Worm (Caenorhabditis elegans) whole organism, midembryonic: ENCODE measurements around the gene cdc-25.3.

Source experiments
- T22C8.4 ChIP-seq: fragments of 200-800 bp; sonication (Bioruptor generic); IDR thresholded peaks from 2 replicates; pipeline ENCODE4 v1.3.6; 2022; ENCODE audit warnings: missing genetic modification characterization, missing compliant biosample characterization
- cog-1 ChIP-seq: sonication (generic microtip); optimal IDR thresholded peaks from 2 replicates; lab custom pipeline; 2016; ENCODE audit warnings: missing genetic modification characterization, missing compliant biosample characterization
- flt-1 ChIP-seq: fragments of 200-800 bp; sonication (Bioruptor generic); IDR thresholded peaks from 2 replicates; pipeline ENCODE4 v1.3.6; 2022; ENCODE audit warnings: missing genetic modification characterization, missing compliant biosample characterization
- klf-2 ChIP-seq: fragments of 200-800 bp; sonication (Bioruptor generic); conservative IDR thresholded peaks from 2 replicates; pipeline ENCODE4 v1.3.6; 2022; ENCODE audit warnings: missing genetic modification reagents, missing genetic modification characterization, missing compliant biosample characterization
- med-1 ChIP-seq: sonication (generic microtip); optimal IDR thresholded peaks from 2 replicates; lab custom pipeline; 2017; ENCODE audit warnings: missing genetic modification characterization, mild to moderate bottlenecking, missing compliant biosample characterization, antibody characterized with exemption, missing genetic modification reagents; ENCODE audit not compliant: insufficient read depth
- ref-1 ChIP-seq: fragments of 200-800 bp; sonication (Bioruptor generic); conservative IDR thresholded peaks from 2 replicates; pipeline ENCODE4 v1.3.6; 2022; ENCODE audit warnings: missing genetic modification reagents, missing genetic modification characterization, missing compliant biosample characterization
- tab-1 ChIP-seq: fragments of 200-800 bp; sonication (Bioruptor generic); IDR thresholded peaks from 2 replicates; pipeline ENCODE4 v1.3.6; 2022; ENCODE audit warnings: missing genetic modification characterization, missing compliant biosample characterization
- ztf-23 ChIP-seq: fragments of 200-800 bp; sonication (Bioruptor generic); IDR thresholded peaks from 2 replicates; pipeline ENCODE4 v1.3.6; 2022; ENCODE audit warnings: missing genetic modification reagents, missing genetic modification characterization, missing compliant biosample characterization
- ztf-29 ChIP-seq: fragments of 200-800 bp; sonication (Bioruptor generic); IDR thresholded peaks from 2 replicates; pipeline ENCODE4 v1.3.6; 2022; ENCODE audit warnings: missing genetic modification reagents, missing genetic modification characterization, missing compliant biosample characterization

cdc-25.3 gene

ce11 chrIII:8934378-8934777 lies 16.6 kb upstream of the cdc-25.3 start:
- TF ChIP-seq cog-1 (tag; lab: Kevin White, UChicago) (no peak), ref-1 (GFP tag; lab: Robert Waterston, UW) (no peak), med-1 (GFP tag; lab: Kevin White, UChicago) (no peak), flt-1 (GFP tag; lab: Robert Waterston, UW) (no peak), T22C8.4 (GFP tag; lab: Robert Waterston, UW) (no peak)

ce11 chrIII:8933696-8934095 lies 16.0 kb upstream of the cdc-25.3 start:
- TF ChIP-seq cog-1 (tag; lab: Kevin White, UChicago) (no peak), ztf-29 (GFP tag; lab: Robert Waterston, UW) (no peak), tab-1 (no peak), klf-2 (no peak), ref-1 (GFP tag; lab: Robert Waterston, UW) (no peak), med-1 (GFP tag; lab: Kevin White, UChicago) (no peak), flt-1 (GFP tag; lab: Robert Waterston, UW) (no peak), ztf-23 (GFP tag; lab: Robert Waterston, UW) (no peak), T22C8.4 (GFP tag; lab: Robert Waterston, UW) (no peak)

ce11 chrIII:8929723-8930122 lies 12.0 kb upstream of the cdc-25.3 start, which contains the start of gene arrd-15:
arrd-15 (plus strand) TSS chrIII:8930023.
- no peak for TF ChIP-seq tab-1
- no peak for TF ChIP-seq cog-1 (tag; lab: Kevin White, UChicago)

ce11 chrIII:8926512-8926911 lies 8.8 kb upstream of the cdc-25.3 start:
- TF ChIP-seq med-1 (GFP tag; lab: Kevin White, UChicago) (no peak), flt-1 (GFP tag; lab: Robert Waterston, UW) (no peak), tab-1 (no peak), ref-1 (GFP tag; lab: Robert Waterston, UW) (no peak), cog-1 (tag; lab: Kevin White, UChicago) (no peak), ztf-29 (GFP tag; lab: Robert Waterston, UW) (no peak), klf-2 (no peak), T22C8.4 (GFP tag; lab: Robert Waterston, UW) (no peak), ztf-23 (GFP tag; lab: Robert Waterston, UW) (no peak)

DNA sequence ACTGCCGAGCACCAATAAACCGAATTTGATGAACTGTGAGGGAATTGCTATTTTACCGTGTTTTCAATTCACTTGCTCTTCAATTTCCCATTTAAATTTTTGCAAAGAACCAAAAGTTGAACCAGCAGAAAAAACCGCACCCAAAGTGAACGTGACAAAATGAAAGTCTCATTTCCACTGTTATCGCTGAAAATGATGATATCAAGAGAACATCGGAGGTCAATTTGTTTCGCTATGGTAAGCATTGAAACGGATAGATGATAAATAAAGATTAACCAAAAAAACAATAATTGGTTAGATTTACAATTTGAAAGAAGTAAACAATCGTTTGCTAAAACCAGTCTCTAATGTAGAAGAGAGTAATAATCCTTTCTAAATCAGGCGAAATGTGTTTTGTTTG lies 7.8 kb upstream of the cdc-25.3 start:
- TF ChIP-seq ref-1 (GFP tag; lab: Robert Waterston, UW) (no peak), ztf-29 (GFP tag; lab: Robert Waterston, UW) (no peak), tab-1 (no peak), klf-2 (no peak), med-1 (GFP tag; lab: Kevin White, UChicago) (no peak), ztf-23 (GFP tag; lab: Robert Waterston, UW) (no peak), T22C8.4 (GFP tag; lab: Robert Waterston, UW) (no peak), flt-1 (GFP tag; lab: Robert Waterston, UW) (no peak), cog-1 (tag; lab: Kevin White, UChicago) (no peak)

- TF ChIP-seq cog-1 (tag; lab: Kevin White, UChicago) (no peak), tab-1 (no peak), ref-1 (GFP tag; lab: Robert Waterston, UW) (no peak), flt-1 (GFP tag; lab: Robert Waterston, UW) (no peak), klf-2 (no peak), ztf-29 (GFP tag; lab: Robert Waterston, UW) (no peak)
Observed at ce11 chrIII:8923937-8924336, 6.2 kb upstream of the cdc-25.3 start, which contains the start of gene ZK637.12. ZK637.12 (plus strand) TSS chrIII:8924237.

DNA sequence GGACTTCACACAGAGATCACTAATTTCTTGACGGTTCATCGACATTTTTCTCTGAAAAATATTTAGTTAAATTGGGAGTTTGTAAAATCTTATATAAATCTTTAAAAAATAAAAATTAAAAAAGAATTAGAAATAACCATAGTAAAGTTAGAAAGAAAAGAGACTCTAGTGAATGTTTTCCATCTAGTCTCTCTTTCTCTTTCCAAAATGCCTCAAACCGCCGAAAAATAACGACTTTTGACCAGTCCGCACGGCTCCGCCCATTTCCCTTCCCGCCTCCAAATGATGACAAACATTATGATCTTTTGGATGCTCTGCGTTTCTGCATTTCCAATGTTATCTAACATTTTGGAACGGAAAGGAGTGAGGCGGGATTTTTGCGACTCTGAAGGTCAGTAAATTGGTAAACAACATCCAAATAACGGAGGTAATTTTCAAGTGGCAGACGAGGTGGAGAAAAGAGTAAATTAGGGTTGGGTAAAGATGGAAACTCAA lies 5.6 kb upstream of the cdc-25.3 start, which contains the start of gene glb-1:
Gene glb-1 (minus strand): TSS at position 51 of the 495 bp plus-strand sequence.
- TF ChIP-seq ztf-29 (GFP tag; lab: Robert Waterston, UW): no peak
- no peak for TF ChIP-seq cog-1 (tag; lab: Kevin White, UChicago)
- TF ChIP-seq ref-1 (GFP tag; lab: Robert Waterston, UW): no peak
- TF ChIP-seq med-1 (GFP tag; lab: Kevin White, UChicago): no peak
- TF ChIP-seq ztf-23 (GFP tag; lab: Robert Waterston, UW): no peak
- TF ChIP-seq flt-1 (GFP tag; lab: Robert Waterston, UW): no peak
- no peak for TF ChIP-seq T22C8.4 (GFP tag; lab: Robert Waterston, UW)
- TF ChIP-seq klf-2: no peak
- no peak for TF ChIP-seq tab-1

ce11 chrIII:8922061-8922460 lies 4.3 kb upstream of the cdc-25.3 start:
- TF ChIP-seq T22C8.4 (GFP tag; lab: Robert Waterston, UW) (no peak), ztf-29 (GFP tag; lab: Robert Waterston, UW) (no peak), tab-1 (no peak), cog-1 (tag; lab: Kevin White, UChicago) (no peak), med-1 (GFP tag; lab: Kevin White, UChicago) (no peak), klf-2 (no peak), flt-1 (GFP tag; lab: Robert Waterston, UW) (no peak), ref-1 (GFP tag; lab: Robert Waterston, UW) (no peak), ztf-23 (GFP tag; lab: Robert Waterston, UW) (no peak)

- no peak for TF ChIP-seq cog-1 (tag; lab: Kevin White, UChicago)
- TF ChIP-seq tab-1: no peak
- no peak for TF ChIP-seq ztf-29 (GFP tag; lab: Robert Waterston, UW)
- no peak for TF ChIP-seq T22C8.4 (GFP tag; lab: Robert Waterston, UW)
- no peak for TF ChIP-seq klf-2
- no peak for TF ChIP-seq med-1 (GFP tag; lab: Kevin White, UChicago)
- TF ChIP-seq ztf-23 (GFP tag; lab: Robert Waterston, UW): no peak
- TF ChIP-seq ref-1 (GFP tag; lab: Robert Waterston, UW): no peak
- no peak for TF ChIP-seq flt-1 (GFP tag; lab: Robert Waterston, UW)
Observed at ce11 chrIII:8919784-8920183, 2.1 kb upstream of the cdc-25.3 start, which contains the start of gene ZK637.15. ZK637.15 (plus strand) TSS chrIII:8920084.

DNA sequence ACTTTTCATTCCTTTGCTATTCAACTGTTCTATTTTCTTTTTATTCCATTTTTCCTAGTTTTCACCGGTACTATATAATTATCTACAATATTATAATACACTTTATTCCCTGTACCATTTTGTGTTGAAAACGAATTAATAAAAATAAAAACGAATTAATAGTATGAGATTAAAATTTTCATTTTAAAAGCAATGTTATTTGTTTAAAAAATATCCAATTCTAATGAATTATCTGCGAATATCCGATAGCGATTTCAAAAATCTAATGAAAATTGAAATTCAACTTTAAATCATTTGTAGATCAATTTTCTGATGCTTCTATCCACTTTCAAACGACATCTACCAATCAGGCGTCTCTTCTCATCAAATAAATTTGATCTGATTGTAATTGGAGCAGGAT lies 4.3 kb downstream of the cdc-25.3 start, which contains the start of gene trxr-2:
Gene trxr-2 (plus strand): TSS at position 301 of the 400 bp plus-strand sequence.
- TF ChIP-seq tab-1 (no peak), ref-1 (GFP tag; lab: Robert Waterston, UW) (no peak), med-1 (GFP tag; lab: Kevin White, UChicago) (no peak), flt-1 (GFP tag; lab: Robert Waterston, UW) (no peak), cog-1 (tag; lab: Kevin White, UChicago) (no peak), T22C8.4 (GFP tag; lab: Robert Waterston, UW) (no peak), ztf-23 (GFP tag; lab: Robert Waterston, UW) (no peak), klf-2 (no peak), ztf-29 (GFP tag; lab: Robert Waterston, UW) (no peak)
